Worm (Caenorhabditis elegans): ENCODE measurements around the gene feh-1.

DNA sequence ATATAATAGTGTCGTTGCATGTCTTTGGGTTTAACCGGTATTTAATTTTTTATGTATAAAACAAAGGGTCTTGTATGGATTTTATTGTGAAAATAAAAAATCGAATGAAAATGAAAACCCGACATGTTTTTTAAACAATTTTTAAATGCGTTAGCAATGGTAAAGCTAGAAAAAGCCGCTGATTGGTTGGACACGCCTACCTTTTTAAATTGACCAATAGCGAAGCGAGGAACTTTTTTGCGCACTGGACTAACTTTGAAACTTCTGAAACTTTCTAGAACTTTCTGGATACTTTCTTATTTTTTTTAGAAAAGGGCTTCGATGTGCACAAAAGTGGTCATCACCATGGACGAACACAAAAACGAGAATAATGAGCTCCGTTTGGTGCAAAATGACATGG lies 3.4 kb upstream of the feh-1 start:
- no peak for TF ChIP-seq flt-1 (GFP tag; IDR thresholded peaks at IDR 0.05)
- TF ChIP-seq T22C8.4 (GFP tag; IDR thresholded peaks at IDR 0.05), result no peak
- TF ChIP-seq ztf-23 (GFP tag; IDR thresholded peaks at IDR 0.05), result no peak
- no peak for TF ChIP-seq klf-2 (GFP tag; conservative IDR thresholded peaks at IDR 0.05)

Measured in whole organism, midembryonic.